Worm (Caenorhabditis elegans) whole organism, late embryonic: ENCODE measurements around the gene dpf-1.

Experiments
- C38D4.7 ChIP-seq: fragments of 200-800 bp; sonication (Bioruptor generic); optimal IDR thresholded peaks from 2 replicates; lab custom pipeline; 2018; ENCODE audit warnings: mild to moderate bottlenecking, missing genetic modification characterization, moderate library complexity, missing compliant biosample characterization
- ceh-48 ChIP-seq: sonication (generic microtip); optimal IDR thresholded peaks from 2 replicates; lab custom pipeline; 2016; ENCODE audit warnings: missing genetic modification characterization, inconsistent platforms, missing compliant biosample characterization

ce11 chrV:15448408-15448807 lies 22.7 kb upstream of the dpf-1 start, which contains the start of gene T26H5.4:
- no peak for TF ChIP-seq C38D4.7 (GFP tag; lab: Kevin White, UChicago)
- TF ChIP-seq ceh-48 (tag; lab: Kevin White, UChicago): no peak
